Fruit fly (Drosophila melanogaster) whole organism, embryonic: ENCODE results near the gene Mtpalpha.

ENCODE experiments used
- Adf1 ChIP-seq: fragments of 200-800 bp; sonication (Bioruptor generic); IDR thresholded peaks from 2 replicates; pipeline ENCODE4 v1.3.6; 2022; ENCODE audit warnings: missing biosample characterization, missing genetic modification characterization
- Bdp1 ChIP-seq: fragments of 200-800 bp; sonication (Bioruptor generic); optimal IDR thresholded peaks from 3 replicates; lab custom pipeline; 2016; ENCODE audit warnings: missing biosample characterization, missing genetic modification characterization
- Bgb ChIP-seq: fragments of 200-800 bp; sonication (Bioruptor generic); IDR thresholded peaks from 2 replicates; pipeline ENCODE4 v1.3.6; 2022; ENCODE audit warnings: missing biosample characterization, missing genetic modification characterization; ENCODE audit not compliant: partially characterized antibody
- CG10209 ChIP-seq: fragments of 200-800 bp; sonication (Bioruptor generic); optimal IDR thresholded peaks from 3 replicates; lab custom pipeline; 2017; ENCODE audit warnings: missing biosample characterization, mild to moderate bottlenecking, missing genetic modification characterization, missing genetic modification reagents
- CG10274 ChIP-seq: fragments of 200-800 bp; sonication (Bioruptor generic); optimal IDR thresholded peaks from 3 replicates; lab custom pipeline; 2017; ENCODE audit warnings: missing biosample characterization, mild to moderate bottlenecking, missing genetic modification characterization
- CG10366 ChIP-seq: fragments of 200-800 bp; sonication (Bioruptor generic); IDR thresholded peaks from 2 replicates; pipeline ENCODE4 v1.3.6; 2022; ENCODE audit warnings: missing biosample characterization, missing genetic modification characterization
- CG11398 ChIP-seq: fragments of 200-800 bp; sonication (Bioruptor generic); optimal IDR thresholded peaks from 2 replicates; lab custom pipeline; 2016; ENCODE audit warnings: missing biosample characterization, missing genetic modification characterization
- CG11504 ChIP-seq: fragments of 200-800 bp; sonication (Bioruptor generic); optimal IDR thresholded peaks from 3 replicates; lab custom pipeline; 2019; ENCODE audit warnings: missing biosample characterization, mild to moderate bottlenecking, missing genetic modification characterization, moderate library complexity
- CG12071 ChIP-seq: fragments of 200-800 bp; sonication (Bioruptor generic); optimal IDR thresholded peaks from 3 replicates; lab custom pipeline; 2018; ENCODE audit warnings: missing biosample characterization, mild to moderate bottlenecking, missing genetic modification characterization
- CG13287 ChIP-seq: fragments of 200-800 bp; sonication (Bioruptor generic); IDR thresholded peaks from 2 replicates; pipeline ENCODE4 v1.3.6; 2022; ENCODE audit warnings: missing biosample characterization, missing genetic modification characterization; ENCODE audit not compliant: partially characterized antibody
- CG14014 ChIP-seq: fragments of 200-800 bp; sonication (Bioruptor generic); IDR thresholded peaks from 2 replicates; pipeline ENCODE4 v1.3.6; 2022; ENCODE audit warnings: missing biosample characterization, missing genetic modification characterization
- CG17359 ChIP-seq: fragments of 200-800 bp; sonication (Bioruptor generic); optimal IDR thresholded peaks from 3 replicates; lab custom pipeline; 2018; ENCODE audit warnings: missing biosample characterization, mild to moderate bottlenecking, missing genetic modification characterization, moderate library complexity
- CG17912 ChIP-seq: fragments of 200-800 bp; sonication (Bioruptor generic); optimal IDR thresholded peaks from 2 replicates; lab custom pipeline; 2018; ENCODE audit warnings: missing biosample characterization, mild to moderate bottlenecking, missing genetic modification characterization
- CG2199 ChIP-seq: fragments of 200-800 bp; sonication (Bioruptor generic); IDR thresholded peaks from 3 replicates; pipeline ENCODE4 v1.3.6; 2022; ENCODE audit warnings: missing biosample characterization, missing genetic modification characterization
- CG30403 ChIP-seq: fragments of 200-800 bp; sonication (Bioruptor generic); optimal IDR thresholded peaks from 3 replicates; lab custom pipeline; 2016; ENCODE audit warnings: missing biosample characterization, missing genetic modification characterization
- CG31224 ChIP-seq: fragments of 200-800 bp; sonication (Bioruptor generic); IDR thresholded peaks from 2 replicates; pipeline ENCODE4 v1.3.6; 2022; ENCODE audit warnings: missing biosample characterization, missing genetic modification characterization
- CG33557 ChIP-seq: fragments of 200-800 bp; sonication (Bioruptor generic); optimal IDR thresholded peaks from 2 replicates; lab custom pipeline; 2019; ENCODE audit warnings: missing biosample characterization, mild to moderate bottlenecking, missing genetic modification characterization, moderate library complexity
- CG3726 ChIP-seq: fragments of 200-800 bp; sonication (Bioruptor generic); IDR thresholded peaks from 3 replicates; pipeline ENCODE4, ENCODE4 v1.3.6; 2022; ENCODE audit warnings: missing biosample characterization, missing genetic modification characterization
- CG7987 ChIP-seq: fragments of 200-800 bp; sonication (Bioruptor generic); optimal IDR thresholded peaks from 2 replicates; lab custom pipeline; 2018; ENCODE audit warnings: missing biosample characterization, mild to moderate bottlenecking, missing genetic modification characterization, moderate library complexity
- Chrac-16 ChIP-seq: fragments of 200-800 bp; sonication (Bioruptor generic); optimal IDR thresholded peaks from 3 replicates; lab custom pipeline; 2016; ENCODE audit warnings: missing biosample characterization, missing genetic modification characterization
- Dad ChIP-seq: fragments of 200-800 bp; sonication (Bioruptor generic); optimal IDR thresholded peaks from 3 replicates; lab custom pipeline; 2016; ENCODE audit warnings: missing biosample characterization, missing genetic modification characterization
- Eip74EF ChIP-seq, 2 experiments: fragments of 200-800 bp in 1 of 2; fragments of >200 bp in 1 of 2; sonication (Bioruptor generic) in 1 of 2; optimal IDR thresholded peaks; 2 replicates each; lab custom pipeline; 2017 to 2019; ENCODE audit warnings: missing biosample characterization in 2 of 2, missing genetic modification characterization in 2 of 2, mild to moderate bottlenecking in 1 of 2, moderate library complexity in 1 of 2
- Gsc ChIP-seq: fragments of 200-800 bp; sonication (Bioruptor generic); IDR thresholded peaks from 2 replicates; pipeline ENCODE4 v1.3.6; 2022; ENCODE audit warnings: missing biosample characterization, missing genetic modification characterization
- HLH4C ChIP-seq: fragments of 200-800 bp; sonication (Bioruptor generic); IDR thresholded peaks from 3 replicates; pipeline ENCODE4 v1.3.6; 2022; ENCODE audit warnings: missing biosample characterization, missing genetic modification characterization; ENCODE audit not compliant: partially characterized antibody
- HLHmδ ChIP-seq: fragments of 200-800 bp; sonication (Bioruptor generic); optimal IDR thresholded peaks from 2 replicates; lab custom pipeline; 2018; ENCODE audit warnings: missing biosample characterization, mild to moderate bottlenecking, missing genetic modification characterization, moderate library complexity
- Hand ChIP-seq: fragments of 200-800 bp; sonication (Bioruptor generic); optimal IDR thresholded peaks from 2 replicates; lab custom pipeline; 2017; ENCODE audit warnings: mild to moderate bottlenecking, missing biosample characterization, missing genetic modification reagents, missing genetic modification characterization
- Hey ChIP-seq: fragments of 200-800 bp; sonication (Bioruptor generic); optimal IDR thresholded peaks from 3 replicates; lab custom pipeline; 2018; ENCODE audit warnings: missing biosample characterization, mild to moderate bottlenecking, missing genetic modification characterization
- Hmr ChIP-seq: fragments of 200-800 bp; sonication (Bioruptor generic); optimal IDR thresholded peaks from 3 replicates; lab custom pipeline; 2017; ENCODE audit warnings: mild to moderate bottlenecking, missing biosample characterization, missing genetic modification reagents, missing genetic modification characterization
- Hr51 ChIP-seq, 2 experiments: fragments of 200-800 bp; sonication (Bioruptor generic); optimal IDR thresholded peaks; 2 replicates in 1 of 2; 3 replicates in 1 of 2; lab custom pipeline; 2016 to 2018; ENCODE audit warnings: missing biosample characterization in 2 of 2, missing genetic modification characterization in 2 of 2, mild to moderate bottlenecking in 1 of 2, moderate library complexity in 1 of 2
- Meics ChIP-seq: fragments of 200-800 bp; sonication (Bioruptor generic); optimal IDR thresholded peaks from 2 replicates; lab custom pipeline; 2017; ENCODE audit warnings: missing biosample characterization, mild to moderate bottlenecking, missing genetic modification characterization
- NK7.1 ChIP-seq: fragments of 200-800 bp; sonication (Bioruptor generic); optimal IDR thresholded peaks from 3 replicates; lab custom pipeline; 2016; ENCODE audit warnings: missing biosample characterization, missing genetic modification characterization
- Nf-YB ChIP-seq: fragments of 200-800 bp; sonication (Bioruptor generic); optimal IDR thresholded peaks from 3 replicates; lab custom pipeline; 2019; ENCODE audit warnings: missing biosample characterization, mild to moderate bottlenecking, missing genetic modification characterization, moderate library complexity
- NfI ChIP-seq: fragments of 200-800 bp; sonication (Bioruptor generic); optimal IDR thresholded peaks from 3 replicates; lab custom pipeline; 2018; ENCODE audit warnings: missing biosample characterization, mild to moderate bottlenecking, missing genetic modification characterization, moderate library complexity
- Sin3A ChIP-seq: fragments of >200 bp; optimal IDR thresholded peaks from 2 replicates; lab custom pipeline; 2018
- Sry-β ChIP-seq: fragments of 200-800 bp; sonication (Bioruptor generic); optimal IDR thresholded peaks from 2 replicates; lab custom pipeline; 2018; ENCODE audit warnings: missing biosample characterization, mild to moderate bottlenecking, missing genetic modification characterization, moderate library complexity
- Trl ChIP-seq, 3 experiments: fragments of >200 bp in 2 of 3; fragments of 200-800 bp in 1 of 3; sonication (Bioruptor generic) in 1 of 3; optimal IDR thresholded peaks; 2 replicates in 1 of 3; 3 replicates in 2 of 3; lab custom pipeline; 2016 to 2017; ENCODE audit warnings: missing biosample characterization in 1 of 3, missing genetic modification characterization in 1 of 3
- Xbp1 ChIP-seq: fragments of 200-800 bp; sonication (Bioruptor generic); optimal IDR thresholded peaks from 3 replicates; lab custom pipeline; 2016; ENCODE audit warnings: missing biosample characterization, mild to moderate bottlenecking, missing genetic modification characterization
- bsh ChIP-seq, 2 experiments: fragments of 200-800 bp; sonication (Bioruptor generic); optimal IDR thresholded peaks; 2 replicates each; lab custom pipeline; 2017 to 2018; ENCODE audit warnings: mild to moderate bottlenecking in 2 of 2, missing biosample characterization in 2 of 2, missing genetic modification characterization in 2 of 2, moderate library complexity in 1 of 2
- cas ChIP-seq: fragments of 200-800 bp; sonication (Bioruptor generic); IDR thresholded peaks from 2 replicates; pipeline ENCODE4 v1.3.6; 2022; ENCODE audit warnings: missing biosample characterization, missing genetic modification characterization
- ci ChIP-seq: fragments of 200-800 bp; sonication (Bioruptor generic); IDR thresholded peaks from 3 replicates; pipeline ENCODE4 v1.3.6; 2022; ENCODE audit warnings: missing biosample characterization, missing genetic modification characterization
- en ChIP-seq: fragments of 200-800 bp; sonication (Bioruptor generic); optimal IDR thresholded peaks from 2 replicates; lab custom pipeline; 2016; ENCODE audit warnings: missing biosample characterization, missing genetic modification characterization
- org-1 ChIP-seq: fragments of 200-800 bp; sonication (Bioruptor generic); optimal IDR thresholded peaks from 2 replicates; lab custom pipeline; 2017; ENCODE audit warnings: missing biosample characterization, missing genetic modification characterization
- p53 ChIP-seq: fragments of 200-800 bp; sonication (Bioruptor generic); optimal IDR thresholded peaks from 2 replicates; lab custom pipeline; 2016; ENCODE audit warnings: missing biosample characterization, missing genetic modification characterization
- pb ChIP-seq: fragments of 200-800 bp; sonication (Bioruptor generic); optimal IDR thresholded peaks from 3 replicates; lab custom pipeline; 2016; ENCODE audit warnings: missing biosample characterization, missing genetic modification characterization
- pho ChIP-seq: fragments of 200-800 bp; sonication (Bioruptor generic); optimal IDR thresholded peaks from 2 replicates; lab custom pipeline; 2016; ENCODE audit warnings: missing biosample characterization, missing genetic modification characterization
- ranshi ChIP-seq: fragments of 200-800 bp; sonication (Bioruptor generic); IDR thresholded peaks from 2 replicates; pipeline ENCODE4 v1.3.6; 2022; ENCODE audit warnings: missing biosample characterization, missing genetic modification characterization
- sisA ChIP-seq: fragments of 200-800 bp; sonication (Bioruptor generic); IDR thresholded peaks from 2 replicates; pipeline ENCODE4 v1.3.6; 2022; ENCODE audit warnings: missing biosample characterization, missing genetic modification characterization
- slp2 ChIP-seq: fragments of 200-800 bp; sonication (Bioruptor generic); optimal IDR thresholded peaks from 2 replicates; lab custom pipeline; 2016; ENCODE audit warnings: missing biosample characterization, missing genetic modification characterization
- sqz ChIP-seq: fragments of 200-800 bp; sonication (Bioruptor generic); optimal IDR thresholded peaks from 3 replicates; lab custom pipeline; 2018; ENCODE audit warnings: missing biosample characterization, mild to moderate bottlenecking, missing genetic modification characterization
- tin ChIP-seq: fragments of 200-800 bp; sonication (Bioruptor generic); optimal IDR thresholded peaks from 3 replicates; lab custom pipeline; 2016; ENCODE audit warnings: missing biosample characterization, missing genetic modification characterization
- unpg ChIP-seq: fragments of 200-800 bp; sonication (Bioruptor generic); optimal IDR thresholded peaks from 3 replicates; lab custom pipeline; 2018; ENCODE audit warnings: missing biosample characterization, mild to moderate bottlenecking, missing genetic modification characterization, moderate library complexity

The Mtpalpha gene

DNA sequence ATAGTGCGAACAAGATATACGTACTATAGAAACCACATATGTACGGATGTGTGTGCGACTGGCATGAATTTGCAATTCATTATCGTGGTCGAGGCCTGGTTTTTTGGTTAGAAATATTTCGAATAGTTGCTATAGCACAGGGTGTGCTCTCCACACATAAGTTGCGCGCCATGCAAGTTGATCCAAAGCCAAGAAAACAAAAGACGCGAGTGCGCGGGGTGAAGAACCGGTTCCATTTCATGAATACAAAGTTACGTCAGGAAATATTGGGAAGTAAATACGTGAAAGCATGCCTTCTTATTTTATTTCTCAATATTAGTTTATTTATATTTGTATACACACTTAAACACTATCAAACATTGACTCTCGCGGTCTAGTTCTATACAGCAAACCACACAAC is 37.4 kb upstream of the Mtpalpha start (continued):
- no peak for TF ChIP-seq NK7.1 (GFP tag; lab: Kevin White, UChicago)
- TF ChIP-seq Sry-β (GFP tag; lab: Kevin White, UChicago), result peak; percentile 13
- no peak for TF ChIP-seq tin (GFP tag; lab: Kevin White, UChicago)
- TF ChIP-seq Sin3A (lab: Kevin White, UChicago), result no peak
- TF ChIP-seq CG11504 (tag; lab: Kevin White, UChicago), result peak; percentile 38
- no peak for TF ChIP-seq en (GFP tag; lab: Kevin White, UChicago)
- no peak for TF ChIP-seq Hey
- TF ChIP-seq CG17912 (GFP tag; lab: Kevin White, UChicago), result no peak
- no peak for TF ChIP-seq CG7987 (GFP tag; lab: Kevin White, UChicago)
- 0 out of 2 replicates have a peak, but pooled peaks have one; percentile 38 for TF ChIP-seq ranshi (GFP tag; lab: Robert Waterston, UW)
- TF ChIP-seq Hmr (GFP tag; lab: Kevin White, UChicago), result peak; percentile 20
- TF ChIP-seq CG33557, result no peak
- no peak for TF ChIP-seq CG30403 (GFP tag; lab: Kevin White, UChicago)
- TF ChIP-seq bsh (GFP tag; optimal IDR thresholded peaks at IDR 0.05; lab: Kevin White, UChicago), result peak in 1 of 2 experiments; percentile 64
- TF ChIP-seq CG12071 (GFP tag; lab: Kevin White, UChicago), result no peak
- TF ChIP-seq pho, result no peak
- TF ChIP-seq Hand (GFP tag; lab: Kevin White, UChicago), result no peak
- no peak for TF ChIP-seq Eip74EF (GFP tag; optimal IDR thresholded peaks at IDR 0.05; lab: Kevin White, UChicago)
- TF ChIP-seq Bdp1 (GFP tag; lab: Kevin White, UChicago), result no peak
- TF ChIP-seq Adf1, result no peak
- TF ChIP-seq sqz (GFP tag; lab: Kevin White, UChicago), result no peak
- no peak for TF ChIP-seq CG14014 (GFP tag; lab: Robert Waterston, UW)
- no peak for TF ChIP-seq Bgb (GFP tag; lab: Robert Waterston, UW)
- no peak for TF ChIP-seq CG11398 (GFP tag; lab: Kevin White, UChicago)
- no peak for TF ChIP-seq HLH4C (GFP tag; lab: Robert Waterston, UW)
- TF ChIP-seq p53 (GFP tag; lab: Kevin White, UChicago), result no peak
- peak; percentile 8 for TF ChIP-seq Meics (GFP tag; lab: Kevin White, UChicago)
- peak; percentile 40 for TF ChIP-seq CG17359 (tag; lab: Kevin White, UChicago)
- TF ChIP-seq HLHmδ (GFP tag; lab: Kevin White, UChicago), result no peak
- TF ChIP-seq Gsc (GFP tag; lab: Robert Waterston, UW), result no peak
- TF ChIP-seq cas (GFP tag; lab: Robert Waterston, UW), result no peak
- no peak for TF ChIP-seq CG10209 (GFP tag; lab: Kevin White, UChicago)
- peak; percentile 25 for TF ChIP-seq unpg (GFP tag; lab: Kevin White, UChicago)
- no peak for TF ChIP-seq CG31224 (GFP tag; lab: Robert Waterston, UW)
- TF ChIP-seq Hr51 (GFP tag; optimal IDR thresholded peaks at IDR 0.05; lab: Kevin White, UChicago), result no peak
- TF ChIP-seq Trl (optimal IDR thresholded peaks at IDR 0.05; lab: Kevin White, UChicago), result no peak
- no peak for TF ChIP-seq Trl (GFP tag; optimal IDR thresholded peaks at IDR 0.05; lab: Kevin White, UChicago)
- no peak for TF ChIP-seq CG3726 (GFP tag; lab: Robert Waterston, UW)
- TF ChIP-seq org-1, result no peak
- peak; percentile 34; the same call in 1 of the 3 replicates for TF ChIP-seq ci
- TF ChIP-seq CG13287 (GFP tag; lab: Robert Waterston, UW), result no peak
- TF ChIP-seq Dad (GFP tag; lab: Kevin White, UChicago), result no peak
- TF ChIP-seq CG2199 (GFP tag; lab: Robert Waterston, UW), result peak; percentile 75; the same call in 1 of the 3 replicates
- no peak for TF ChIP-seq Nf-YB
- no peak for TF ChIP-seq CG10274 (GFP tag; lab: Kevin White, UChicago)
- TF ChIP-seq sisA (GFP tag; lab: Robert Waterston, UW), result no peak
- TF ChIP-seq Chrac-16, result peak; percentile 26
- no peak for TF ChIP-seq pb (GFP tag; lab: Kevin White, UChicago)
- TF ChIP-seq slp2, result no peak
- no peak for TF ChIP-seq Xbp1 (GFP tag; lab: Kevin White, UChicago)
- TF ChIP-seq CG10366 (GFP tag; lab: Robert Waterston, UW), result peak; percentile 51
- TF ChIP-seq NfI, result peak; percentile 49
